Fruit fly (Drosophila melanogaster): ENCODE data around the gene Zpr1.

Zpr1 gene

DNA sequence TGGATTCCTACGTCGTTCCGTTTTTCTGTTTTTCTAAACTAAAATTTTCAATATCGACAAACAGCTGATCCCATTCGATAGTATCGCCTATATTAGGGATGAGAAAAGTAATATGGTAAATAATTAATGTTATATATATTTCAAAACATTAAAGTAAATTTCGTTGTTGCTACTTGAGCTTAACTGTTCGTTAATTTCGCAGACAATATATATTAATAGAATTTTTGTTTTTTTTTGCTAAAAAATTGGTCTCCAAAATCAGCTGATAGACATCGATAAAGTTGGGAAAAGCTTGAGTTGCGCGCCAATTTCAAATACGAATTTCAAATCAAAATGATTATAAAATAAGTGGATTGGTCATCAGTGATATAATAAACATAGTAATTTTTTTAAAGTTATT is 34.5 kb upstream of the Zpr1 start, which contains the start of gene CG12118 (continued):
- TF ChIP-seq h (GFP tag; optimal IDR thresholded peaks at IDR 0.05) (peak; percentile 80), CG9705 (GFP tag; optimal IDR thresholded peaks at IDR 0.05) (peak; percentile 44), fru (GFP tag; optimal IDR thresholded peaks at IDR 0.05) (peak; percentile 77), Jra (GFP tag; optimal IDR thresholded peaks at IDR 0.05) (peak; percentile 73), Mio (GFP tag; optimal IDR thresholded peaks at IDR 0.05) (no peak), brk (GFP tag; optimal IDR thresholded peaks at IDR 0.05) (no peak), Vsx2 (GFP tag; optimal IDR thresholded peaks at IDR 0.05; ENCODE audit: partially characterized antibody) (no peak), Rel (GFP tag; optimal IDR thresholded peaks at IDR 0.05) (no peak), Rel (tag; optimal IDR thresholded peaks at IDR 0.05) (peak; percentile 37), Myc (optimal IDR thresholded peaks at IDR 0.05) (no peak), br (GFP tag; optimal IDR thresholded peaks at IDR 0.05) (peak; percentile 63), Abd-B (GFP tag; optimal IDR thresholded peaks at IDR 0.05) (no peak), Hr78 (GFP tag; optimal IDR thresholded peaks at IDR 0.05) (no peak), foxo (GFP tag; optimal IDR thresholded peaks at IDR 0.05) (peak in 1 of 2 experiments; percentile 83)

DNA sequence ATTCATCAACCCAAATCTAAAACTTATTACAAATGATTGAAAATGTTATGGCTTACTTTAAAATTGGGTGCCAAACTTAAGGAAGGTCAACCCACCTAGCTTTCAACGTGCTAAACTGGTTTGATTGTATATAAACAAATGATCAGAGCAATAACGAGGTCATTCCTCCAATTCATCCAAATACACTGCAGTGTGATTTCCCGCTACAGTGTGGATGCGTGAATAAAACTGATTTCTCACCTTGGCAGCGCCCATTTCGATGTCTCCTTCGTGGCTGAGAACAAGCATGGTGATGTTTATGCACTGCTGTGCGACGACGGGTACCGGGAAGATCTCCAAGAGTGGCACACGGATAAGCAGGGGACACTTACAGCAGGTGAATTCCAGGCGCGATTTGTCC is 33.4 kb upstream of the Zpr1 start:
- TF ChIP-seq OdsH (GFP tag; optimal IDR thresholded peaks at IDR 0.05): no peak
- TF ChIP-seq psq (GFP tag; optimal IDR thresholded peaks at IDR 0.05): no peak
- no peak for TF ChIP-seq Rel (GFP tag; optimal IDR thresholded peaks at IDR 0.05)
- TF ChIP-seq Rel (tag; optimal IDR thresholded peaks at IDR 0.05): peak; percentile 92

DNA sequence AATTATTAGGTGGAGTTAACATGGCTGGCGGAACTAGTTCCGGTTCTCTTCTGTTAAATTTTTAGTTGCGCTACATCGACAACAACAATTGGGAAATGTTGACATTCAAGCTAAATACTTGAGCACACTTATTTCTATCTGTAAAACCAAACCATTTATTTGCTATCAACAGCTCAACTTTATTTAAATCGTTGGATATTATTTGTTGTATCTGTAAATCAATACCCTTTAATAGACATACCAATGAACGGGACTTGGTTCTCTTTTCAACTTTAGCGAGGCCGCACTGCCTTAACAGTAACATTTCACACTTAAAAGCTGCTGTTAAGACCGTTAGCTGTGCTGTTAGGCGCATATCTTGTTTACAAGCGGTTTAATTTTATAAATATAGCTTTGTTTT is 31.7 kb upstream of the Zpr1 start, which contains the start of gene CG12106:
Gene CG12106, plus strand, starts transcription at position 295 of the 400 bp plus-strand sequence.
- peak; percentile 58 for TF ChIP-seq br (GFP tag; optimal IDR thresholded peaks at IDR 0.05)
- peak; percentile 8 for TF ChIP-seq psq (GFP tag; optimal IDR thresholded peaks at IDR 0.05)
- peak; percentile 52 for TF ChIP-seq ey (GFP tag; optimal IDR thresholded peaks at IDR 0.05)
- TF ChIP-seq pan (optimal IDR thresholded peaks at IDR 0.05): no peak
- TF ChIP-seq usp (GFP tag; optimal IDR thresholded peaks at IDR 0.05): no peak
- peak; percentile 61 for TF ChIP-seq woc (GFP tag; optimal IDR thresholded peaks at IDR 0.05)
- TF ChIP-seq rgr (GFP tag; optimal IDR thresholded peaks at IDR 0.05): peak; percentile 58
- TF ChIP-seq brk (GFP tag; optimal IDR thresholded peaks at IDR 0.05): no peak
- peak; percentile 48 for TF ChIP-seq h (GFP tag; optimal IDR thresholded peaks at IDR 0.05)
- TF ChIP-seq Dfd (GFP tag; optimal IDR thresholded peaks at IDR 0.05): no peak
- TF ChIP-seq OdsH (GFP tag; optimal IDR thresholded peaks at IDR 0.05): no peak
- TF ChIP-seq fru (GFP tag; optimal IDR thresholded peaks at IDR 0.05): peak; percentile 53
- TF ChIP-seq Rel (GFP tag; optimal IDR thresholded peaks at IDR 0.05): no peak
- TF ChIP-seq Rel (tag; optimal IDR thresholded peaks at IDR 0.05): peak; percentile 7
- TF ChIP-seq foxo (GFP tag; optimal IDR thresholded peaks at IDR 0.05): peak in 1 of 2 experiments; percentile 63
- TF ChIP-seq CG9705 (GFP tag; optimal IDR thresholded peaks at IDR 0.05): peak; percentile 49
- no peak for TF ChIP-seq sv (GFP tag; optimal IDR thresholded peaks at IDR 0.05)
- TF ChIP-seq Dif (GFP tag; optimal IDR thresholded peaks at IDR 0.05; ENCODE audit: partially characterized antibody): no peak
- peak; percentile 54 for TF ChIP-seq Hnf4 (GFP tag; optimal IDR thresholded peaks at IDR 0.05)
- no peak for TF ChIP-seq Mio (GFP tag; optimal IDR thresholded peaks at IDR 0.05)
- no peak for TF ChIP-seq CrebA (GFP tag; optimal IDR thresholded peaks at IDR 0.05; ENCODE audit: borderline replicate concordance)
- peak; percentile 54 for TF ChIP-seq Sp1 (GFP tag; optimal IDR thresholded peaks at IDR 0.05)
- peak; percentile 34 for TF ChIP-seq dmrt93B (GFP tag; optimal IDR thresholded peaks at IDR 0.05)
- TF ChIP-seq HLH106 (tag; optimal IDR thresholded peaks at IDR 0.05): peak; percentile 75
- no peak for TF ChIP-seq dsf (GFP tag; optimal IDR thresholded peaks at IDR 0.05; ENCODE audit: borderline replicate concordance)

DNA sequence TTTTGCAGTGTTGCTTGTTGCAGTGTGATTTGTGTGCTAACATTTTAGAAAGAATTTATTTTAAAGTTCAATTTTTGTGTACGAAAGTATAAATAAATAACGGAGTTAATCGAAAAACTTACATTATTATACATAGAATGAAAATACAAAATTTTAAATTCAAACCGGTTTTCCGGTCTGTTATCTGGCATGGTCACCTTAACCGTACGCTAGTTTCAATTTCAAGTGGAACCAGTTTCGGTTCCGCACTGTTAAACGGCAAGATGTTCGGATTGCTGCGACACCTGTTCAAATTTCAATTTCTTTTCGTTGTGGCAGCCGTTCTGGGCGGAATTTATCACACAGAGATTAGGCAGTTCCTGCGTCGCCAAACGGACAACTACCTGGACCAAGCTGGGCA is 30.5 kb upstream of the Zpr1 start, which contains the start of gene CG12056:
Gene CG12056, plus strand, starts transcription at position 241 of the 400 bp plus-strand sequence.
- TF ChIP-seq ey (GFP tag; optimal IDR thresholded peaks at IDR 0.05) (no peak), rgr (GFP tag; optimal IDR thresholded peaks at IDR 0.05) (no peak), CG9705 (GFP tag; optimal IDR thresholded peaks at IDR 0.05) (no peak), Hnf4 (GFP tag; optimal IDR thresholded peaks at IDR 0.05) (no peak), br (GFP tag; optimal IDR thresholded peaks at IDR 0.05) (no peak), tai (GFP tag; optimal IDR thresholded peaks at IDR 0.05) (no peak), dl (GFP tag; optimal IDR thresholded peaks at IDR 0.05; ENCODE audit: insufficient read depth in 1 of 2, partially characterized antibody in 2 of 2) (no peak), Hr83 (GFP tag; optimal IDR thresholded peaks at IDR 0.05; ENCODE audit: poor library complexity, severe bottlenecking) (no peak), Myc (optimal IDR thresholded peaks at IDR 0.05) (no peak), pan (optimal IDR thresholded peaks at IDR 0.05) (no peak), Mio (GFP tag; optimal IDR thresholded peaks at IDR 0.05) (no peak), GATAd (GFP tag; optimal IDR thresholded peaks at IDR 0.05) (no peak)

Measured in whole organism, wandering third instar larva.